Worm (Caenorhabditis elegans) whole organism, dauer: Measurements from ENCODE around the gene rgs-10.

Experiments
- unc-62 ChIP-seq: sonication (generic microtip); optimal IDR thresholded peaks from 2 replicates; lab custom pipeline; 2017; ENCODE audit warnings: missing biosample characterization, missing genetic modification reagents, missing genetic modification characterization

The rgs-10 gene

DNA sequence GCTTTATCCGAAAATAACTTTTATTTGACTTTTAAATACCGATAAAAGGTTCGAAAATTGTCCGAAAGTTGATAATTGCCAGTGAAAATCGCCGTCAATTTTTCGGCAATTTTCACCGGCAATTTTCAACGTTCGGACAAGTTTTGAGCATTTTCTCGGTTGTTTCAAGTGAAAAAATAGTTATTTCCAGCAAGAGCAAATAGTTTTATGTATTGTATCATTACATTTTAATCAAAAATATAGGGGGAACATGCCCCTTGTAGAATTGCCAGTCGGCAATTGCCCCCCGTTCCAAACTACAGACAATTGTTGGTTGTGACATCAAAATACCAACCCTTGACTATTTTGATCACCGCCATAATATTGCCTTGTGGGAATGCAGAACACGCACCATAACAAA, at the start of gene rgs-10:
Gene rgs-10, plus strand, starts transcription at position 301 of the 400 bp plus-strand sequence.
- TF ChIP-seq unc-62 (GFP tag; lab: Kevin White, UChicago): no peak

DNA sequence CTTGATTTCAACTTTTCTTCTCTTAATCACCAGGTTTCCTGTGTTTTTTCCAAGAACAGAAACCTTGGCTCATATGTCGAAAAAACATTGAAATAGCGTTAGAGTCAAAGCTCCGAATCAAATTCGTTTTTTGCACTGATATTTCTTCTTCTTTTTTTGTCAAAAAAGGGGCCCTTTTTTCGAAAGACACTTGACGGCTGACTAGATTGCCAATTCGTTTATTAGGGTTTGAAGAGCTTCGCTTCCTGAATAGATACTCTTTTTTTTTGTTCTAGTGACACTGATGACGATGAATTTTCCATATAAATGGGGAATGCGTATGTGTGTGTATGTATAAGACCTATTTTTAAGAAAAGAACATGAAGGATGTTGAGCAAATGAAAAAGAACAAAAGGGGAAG, 45.8 kb upstream of the rgs-10 start:
- TF ChIP-seq unc-62 (GFP tag; lab: Kevin White, UChicago): no peak

DNA sequence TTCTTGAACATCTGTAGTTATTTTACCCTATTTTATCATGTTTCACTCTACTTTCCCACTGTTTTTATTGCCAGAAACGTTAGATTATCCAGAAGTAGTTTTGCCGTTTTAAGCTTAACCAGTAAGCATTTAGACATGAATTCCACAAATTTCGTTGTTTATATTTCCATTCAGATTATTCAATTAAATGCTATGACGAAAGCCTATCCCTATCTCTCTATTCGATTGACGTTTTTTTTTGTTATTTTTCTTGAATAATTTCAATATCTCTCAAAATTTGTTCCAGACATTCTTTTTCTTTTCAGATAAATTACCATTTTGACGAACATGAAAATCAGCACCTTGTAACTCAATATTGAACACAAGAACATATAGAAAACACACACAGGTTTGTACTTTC, 44.0 kb upstream of the rgs-10 start, which contains the start of gene npr-40:
Gene npr-40, plus strand, starts transcription at position 301 of the 400 bp plus-strand sequence.
- no peak for TF ChIP-seq unc-62 (GFP tag; lab: Kevin White, UChicago)

DNA sequence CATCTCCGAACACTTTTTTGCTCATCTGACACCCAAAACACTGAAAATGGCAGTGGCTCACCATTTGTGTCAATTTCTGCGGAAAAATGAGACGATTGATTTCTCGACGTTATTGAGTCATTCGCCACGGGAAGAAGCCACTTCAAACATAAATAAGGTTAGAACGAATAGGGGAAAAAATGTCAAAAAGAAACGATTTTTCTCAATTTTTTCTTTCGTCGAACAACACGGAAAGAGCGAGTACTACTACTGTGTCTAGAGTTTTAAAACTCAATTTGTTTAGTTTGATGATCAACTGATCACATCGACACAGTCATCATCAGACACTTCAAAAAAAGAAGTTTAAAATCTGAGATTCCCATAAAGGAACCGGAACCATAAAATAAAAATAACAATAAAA, 41.7 kb upstream of the rgs-10 start:
- TF ChIP-seq unc-62 (GFP tag; lab: Kevin White, UChicago): no peak

DNA sequence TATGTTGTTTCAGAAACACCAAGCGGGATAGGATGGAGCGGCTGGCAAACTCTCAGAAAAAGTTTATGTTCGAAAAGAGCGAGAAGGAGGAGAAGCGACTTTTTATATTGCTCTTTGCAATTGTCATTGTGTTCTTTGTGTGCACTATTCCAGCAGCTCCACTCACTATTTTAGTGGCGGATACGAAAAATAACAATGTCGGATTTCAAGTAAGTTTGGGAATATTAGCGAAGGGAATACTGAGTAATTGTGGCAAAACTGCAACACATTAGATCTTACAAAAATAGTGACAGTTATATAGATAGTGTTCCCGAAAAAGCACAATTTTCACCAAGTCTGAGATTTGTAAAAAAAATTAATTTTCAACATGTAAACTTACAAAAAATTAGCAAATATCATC, 39.8 kb upstream of the rgs-10 start:
- TF ChIP-seq unc-62 (GFP tag; lab: Kevin White, UChicago): no peak

DNA sequence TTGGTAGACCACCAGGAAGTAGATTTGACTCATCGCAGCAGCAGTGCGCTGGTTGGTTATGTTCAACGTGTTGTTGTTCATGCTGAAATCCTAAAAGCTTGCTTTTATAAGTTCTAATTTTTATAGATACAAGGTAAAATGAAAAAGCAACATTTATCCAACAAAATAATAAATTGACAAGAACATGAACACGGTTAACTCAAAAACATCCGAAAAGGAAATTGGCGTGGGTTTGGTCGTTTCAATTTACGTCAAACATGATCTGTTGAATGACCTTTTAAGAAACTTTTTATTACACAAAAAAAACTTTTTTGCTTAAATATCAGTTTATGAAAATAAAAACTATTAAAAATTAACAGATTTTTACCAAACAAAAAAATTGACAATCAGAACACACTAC, 33.7 kb upstream of the rgs-10 start, which contains the start of gene ntr-2:
Gene ntr-2, minus strand, starts transcription at position 101 of the 400 bp plus-strand sequence.
- TF ChIP-seq unc-62 (GFP tag; lab: Kevin White, UChicago): no peak

DNA sequence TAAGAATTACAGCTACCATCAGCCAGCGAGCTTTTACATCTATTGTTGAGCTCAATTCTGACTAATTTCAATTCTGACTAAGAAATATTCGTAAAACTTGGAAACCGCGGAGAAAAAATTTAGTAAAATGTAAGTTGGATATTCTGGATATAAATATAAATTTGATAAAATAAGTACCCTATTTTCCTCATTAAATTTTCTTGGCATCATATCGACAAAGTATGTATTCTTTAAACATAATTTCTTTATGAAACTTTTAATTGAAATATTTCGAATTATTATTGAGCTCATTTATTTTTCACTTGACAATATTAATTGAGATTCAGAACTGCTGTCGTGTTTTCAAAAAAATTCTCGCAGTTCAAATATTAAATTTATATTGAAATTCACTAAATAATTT, 33.0 kb upstream of the rgs-10 start:
- TF ChIP-seq unc-62 (GFP tag; lab: Kevin White, UChicago): no peak

DNA sequence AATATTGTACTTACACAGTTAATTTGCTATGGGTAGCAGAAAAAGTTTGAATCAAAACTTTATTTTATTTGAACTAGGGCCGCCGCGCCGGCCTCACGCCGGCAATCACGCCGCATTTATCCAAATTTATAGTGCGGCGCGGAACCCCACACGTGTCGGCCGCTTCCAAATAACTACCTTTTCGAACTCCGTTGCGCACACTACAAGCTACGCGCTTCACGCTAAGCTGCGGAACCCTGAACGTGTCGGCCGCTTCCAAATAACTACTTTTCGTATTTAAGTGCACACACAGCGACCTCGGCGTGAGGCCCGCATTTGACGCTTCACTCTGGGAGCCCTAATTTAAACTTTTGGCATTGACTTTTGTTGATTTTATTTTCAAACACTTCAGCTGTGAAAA, 31.1 kb upstream of the rgs-10 start:
- TF ChIP-seq unc-62 (GFP tag; lab: Kevin White, UChicago): no peak

DNA sequence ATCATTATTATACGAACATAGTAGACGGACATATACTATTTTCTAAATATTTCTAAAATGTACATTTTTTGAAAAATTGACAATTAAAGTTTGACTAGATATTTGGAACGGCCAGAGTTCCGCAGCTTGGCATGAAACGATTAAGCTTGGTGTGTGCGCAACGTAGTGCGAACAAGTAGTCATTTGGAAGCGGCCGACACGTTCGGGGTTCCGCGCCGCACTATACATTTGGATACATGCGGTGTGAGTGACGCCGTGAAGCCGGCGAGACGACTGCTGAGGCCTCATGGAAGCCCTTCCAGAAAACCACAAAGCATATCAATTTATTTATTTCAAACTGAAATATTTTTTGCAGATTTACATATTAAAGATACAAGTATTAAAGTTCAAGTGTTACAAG, 24.4 kb upstream of the rgs-10 start:
- no peak for TF ChIP-seq unc-62 (GFP tag; lab: Kevin White, UChicago)

DNA sequence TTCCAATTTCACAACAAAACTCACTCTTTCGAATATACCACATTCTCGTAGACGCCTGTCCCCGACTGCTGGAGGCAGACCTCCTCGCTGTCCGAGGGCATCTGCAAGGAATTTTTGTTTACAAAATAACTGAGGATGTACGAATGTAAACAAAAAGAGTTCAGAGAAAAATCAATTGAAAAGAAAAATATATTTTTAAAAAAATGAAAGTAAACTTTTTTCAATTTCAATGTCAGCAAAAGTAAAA, 16.4 kb upstream of the rgs-10 start, which contains the start of gene mrp-5:
Gene mrp-5, minus strand, starts transcription at position 101 of the 247 bp plus-strand sequence.
- TF ChIP-seq unc-62 (GFP tag; lab: Kevin White, UChicago): no peak

DNA sequence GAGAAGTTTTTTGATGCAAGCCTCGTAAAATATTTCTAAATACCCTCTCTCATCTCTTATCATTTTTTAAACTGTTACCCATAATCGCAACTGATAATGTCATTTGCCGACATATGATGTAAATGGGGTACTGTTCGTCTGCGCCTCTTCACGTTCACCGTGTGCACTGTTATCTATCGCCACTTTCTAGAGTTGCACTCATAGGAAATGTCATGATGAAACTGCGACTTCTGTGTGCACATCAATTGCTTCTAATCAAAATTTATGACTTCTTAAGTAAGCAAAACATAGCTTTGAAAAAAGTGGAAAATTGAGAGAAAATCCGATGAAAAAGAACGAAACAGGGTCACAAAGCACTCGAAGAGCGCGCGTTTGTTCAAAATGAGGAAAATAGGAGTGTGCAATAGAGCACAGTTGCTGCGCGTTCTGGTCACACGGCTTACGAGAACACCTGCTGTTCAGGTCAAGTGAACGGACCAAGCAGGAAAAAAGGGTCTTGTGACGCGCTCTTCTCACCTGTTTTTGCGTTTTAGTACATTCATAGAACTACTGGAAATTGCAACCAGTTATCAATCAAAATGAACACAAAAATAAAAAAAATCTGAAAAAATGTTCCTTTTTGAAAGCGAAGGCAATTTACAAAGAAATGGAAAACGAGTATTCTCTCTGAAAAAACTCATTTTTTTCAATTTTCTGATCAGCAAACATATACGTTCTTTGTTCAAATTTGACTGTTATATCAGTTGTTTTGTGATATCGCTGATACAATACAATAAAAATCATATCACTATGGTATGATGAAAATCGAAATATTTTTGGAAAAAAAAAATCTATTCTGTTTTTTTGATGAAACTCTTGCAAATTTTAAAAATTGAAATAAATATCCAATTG, 15.8 kb upstream of the rgs-10 start:
- no peak for TF ChIP-seq unc-62 (GFP tag; lab: Kevin White, UChicago)

DNA sequence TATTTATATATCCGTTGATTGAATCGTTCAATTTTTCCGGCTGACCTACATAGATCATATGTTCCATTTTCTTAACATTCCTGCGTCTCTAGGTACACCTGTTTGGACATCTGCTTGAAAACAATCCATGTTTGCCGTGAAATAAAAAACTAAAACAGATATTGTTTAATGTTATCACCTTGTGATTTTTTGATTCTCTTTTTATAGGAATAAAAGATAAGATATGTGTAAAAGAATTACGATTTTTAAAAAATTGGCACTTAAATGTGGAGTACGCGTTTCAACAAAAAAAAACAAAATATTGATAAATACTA, 15.2 kb upstream of the rgs-10 start:
- no peak for TF ChIP-seq unc-62 (GFP tag; lab: Kevin White, UChicago)

DNA sequence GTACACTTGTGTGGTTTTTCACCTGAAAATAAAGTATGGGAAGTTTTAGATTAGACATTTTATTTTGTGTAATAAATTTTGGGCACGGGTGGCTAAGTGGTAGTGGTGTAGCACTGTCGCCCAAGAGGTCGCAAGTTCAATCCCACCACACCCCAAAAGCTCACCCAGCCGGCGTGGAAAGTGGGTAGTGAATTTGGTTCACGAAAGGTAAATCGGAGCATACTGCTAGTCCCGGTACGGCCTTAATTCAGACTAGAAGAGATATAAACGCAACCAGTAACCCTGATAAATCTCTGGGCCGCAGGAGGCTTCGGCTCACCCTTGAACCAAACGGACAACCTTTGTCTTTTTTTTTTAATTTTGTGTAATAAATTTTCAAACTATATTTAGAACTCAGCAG, 10.8 kb upstream of the rgs-10 start:
- TF ChIP-seq unc-62 (GFP tag; lab: Kevin White, UChicago): no peak

DNA sequence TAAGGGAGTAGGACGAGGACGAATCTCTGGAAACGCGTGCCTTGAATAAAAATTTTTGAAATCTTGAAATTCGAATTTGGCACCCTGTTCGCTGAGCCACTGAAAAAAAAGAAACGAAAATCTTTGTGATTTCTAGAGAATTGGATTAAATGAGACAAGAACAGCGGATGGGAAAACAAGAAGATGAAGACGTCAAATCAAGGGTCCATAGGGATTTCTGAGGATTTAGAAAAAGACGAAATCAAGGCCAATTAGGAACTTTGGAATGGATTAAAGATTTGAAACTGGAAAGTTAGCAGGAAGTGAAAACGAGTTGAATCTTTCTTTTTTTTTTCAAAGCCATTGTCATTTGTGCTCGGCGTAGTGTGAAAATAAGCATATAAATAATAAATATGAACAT, 8.0 kb upstream of the rgs-10 start, which contains the start of gene pag-3:
Gene pag-3, minus strand, starts transcription at position 101 of the 400 bp plus-strand sequence.
- TF ChIP-seq unc-62 (GFP tag; lab: Kevin White, UChicago): no peak

DNA sequence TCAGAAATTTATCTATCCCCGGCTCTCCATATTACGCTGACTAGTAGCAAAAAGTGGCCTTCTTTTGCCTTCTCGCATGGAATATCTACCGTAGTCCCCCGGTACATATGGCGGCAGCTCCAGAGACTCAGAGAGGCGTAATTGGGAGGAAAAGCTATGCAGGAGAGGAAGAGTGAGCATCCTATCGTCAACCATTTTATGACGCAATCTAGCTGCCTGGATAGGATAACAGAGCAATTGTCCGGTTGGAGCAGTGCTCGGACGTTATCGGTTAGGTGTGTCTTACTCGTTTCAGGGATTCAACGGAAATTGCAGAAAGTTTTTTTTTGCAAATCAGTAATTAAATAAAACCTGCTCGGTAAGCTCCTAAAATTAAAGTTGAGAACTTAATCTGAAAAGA, 5.4 kb upstream of the rgs-10 start:
- no peak for TF ChIP-seq unc-62 (GFP tag; lab: Kevin White, UChicago)

DNA sequence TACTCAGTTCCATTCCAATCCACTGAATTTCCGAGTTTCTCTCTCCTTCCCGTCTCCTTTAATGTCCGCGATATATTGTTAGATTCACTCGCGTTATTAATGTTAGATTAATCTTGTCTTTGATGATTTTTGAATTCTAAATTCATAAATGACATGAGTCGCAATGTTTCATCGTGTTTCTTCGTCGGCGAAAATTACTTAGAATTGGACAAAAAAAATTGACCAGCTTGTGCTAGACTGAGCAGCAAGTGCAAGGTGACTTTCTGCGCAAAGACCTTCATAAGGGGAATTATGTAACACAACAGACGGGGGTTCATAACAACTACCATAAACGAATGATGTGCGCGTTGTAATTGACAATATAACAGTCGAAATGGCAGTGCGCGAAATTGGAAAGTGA, 4.2 kb upstream of the rgs-10 start:
- no peak for TF ChIP-seq unc-62 (GFP tag; lab: Kevin White, UChicago)

DNA sequence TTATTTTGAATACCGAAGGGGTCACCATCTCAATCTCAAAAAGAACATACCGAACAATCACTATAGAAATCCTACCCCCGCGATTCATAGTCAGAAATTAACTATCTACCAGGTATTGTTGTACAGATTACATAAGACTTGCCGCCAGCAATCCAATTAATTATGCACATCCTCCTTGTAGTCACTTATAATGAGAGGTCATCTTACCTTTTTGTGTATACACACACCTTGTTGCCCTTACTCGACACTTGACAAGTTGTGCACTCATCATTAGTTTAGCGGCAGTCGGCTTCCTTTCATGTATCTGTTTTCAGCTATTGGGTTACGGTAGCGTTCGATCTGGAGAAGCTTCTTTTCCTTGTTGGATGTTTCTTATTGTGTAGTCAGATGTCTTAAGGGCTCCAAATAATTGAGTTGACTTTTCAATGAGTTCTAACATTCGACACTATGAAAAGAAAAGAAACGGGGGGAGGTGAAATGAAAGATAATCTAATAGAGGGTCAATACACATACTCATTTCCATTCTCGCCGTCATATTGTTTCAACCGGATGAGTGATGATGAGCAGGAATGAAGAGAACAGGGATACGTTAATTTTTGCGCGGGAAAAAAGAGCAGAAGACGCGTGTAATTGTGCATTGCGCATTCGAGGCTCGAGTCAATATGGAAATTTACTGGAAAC, 3.0 kb upstream of the rgs-10 start:
- TF ChIP-seq unc-62 (GFP tag; lab: Kevin White, UChicago): no peak
